Worm (Caenorhabditis elegans): ENCODE measurements around the gene C08F11.17.
A peak's percentile ranks its signal among the peaks of the same experiment; 100 is the strongest.

Gene C08F11.17

DNA sequence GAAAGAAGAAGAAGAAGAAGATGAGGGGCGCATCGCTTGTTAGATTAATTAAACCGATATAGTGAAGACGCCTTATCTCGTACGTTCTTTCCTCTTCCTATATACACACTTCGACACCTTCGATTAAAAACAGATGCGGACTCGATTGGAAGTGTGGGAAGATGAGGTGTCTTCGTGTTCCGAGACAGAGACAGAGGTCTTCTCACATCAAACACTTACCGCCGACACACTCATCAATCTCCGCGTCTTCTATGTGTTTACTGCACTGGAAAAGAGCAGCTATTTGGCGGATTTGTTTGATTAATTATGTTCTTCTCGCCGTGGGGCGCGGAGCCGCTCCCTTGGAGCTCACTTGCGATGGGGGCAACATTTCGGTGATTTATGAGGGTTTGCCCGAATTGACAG, 49.2 kb upstream of the C08F11.17 start (continued):
- TF ChIP-seq vab-15 (tag; optimal IDR thresholded peaks at IDR 0.05) (no peak), isw-1 (GFP tag; IDR thresholded peaks at IDR 0.05) (no peak), nhr-85 (tag) (peak; percentile 74), lin-35 (GFP tag; optimal IDR thresholded peaks at IDR 0.05) (no peak), swsn-7 (tag; optimal IDR thresholded peaks at IDR 0.05) (peak; percentile 7), pax-3 (tag; optimal IDR thresholded peaks at IDR 0.05) (no peak), egl-27 (tag; optimal IDR thresholded peaks at IDR 0.05) (peak in 1 of 2 experiments; percentile 39), alr-1 (tag; optimal IDR thresholded peaks at IDR 0.05; ENCODE audit: borderline replicate concordance) (no peak), dsc-1 (tag; optimal IDR thresholded peaks at IDR 0.05) (peak; percentile 93), nhr-28 (tag; optimal IDR thresholded peaks at IDR 0.05) (no peak), ztf-4 (tag; optimal IDR thresholded peaks at IDR 0.05) (no peak), lin-39 (tag; optimal IDR thresholded peaks at IDR 0.05) (peak; percentile 83), pag-3 (tag; optimal IDR thresholded peaks at IDR 0.05; ENCODE audit: borderline replicate concordance, insufficient read depth) (peak; percentile 6), fos-1 (tag; optimal IDR thresholded peaks at IDR 0.05) (no peak), sptf-1 (tag; optimal IDR thresholded peaks at IDR 0.05) (no peak), unc-62 (GFP tag; optimal IDR thresholded peaks at IDR 0.05) (no peak), tlp-1 (tag; optimal IDR thresholded peaks at IDR 0.05) (no peak), snpc-4 (tag; optimal IDR thresholded peaks at IDR 0.05) (no peak), ets-5 (GFP tag; IDR thresholded peaks at IDR 0.05) (no peak), dpl-1 (GFP tag; optimal IDR thresholded peaks at IDR 0.05) (no peak), zip-4 (GFP tag; optimal IDR thresholded peaks at IDR 0.05) (no peak), unc-130 (tag; optimal IDR thresholded peaks at IDR 0.05) (no peak), sox-4 (tag; optimal IDR thresholded peaks at IDR 0.05) (no peak), elt-3 (tag; optimal IDR thresholded peaks at IDR 0.05) (no peak), nhr-84 (tag; optimal IDR thresholded peaks at IDR 0.05) (no peak), irx-1 (tag; optimal IDR thresholded peaks at IDR 0.05) (peak; percentile 30), efl-3 (GFP tag; optimal IDR thresholded peaks at IDR 0.05) (no peak), elt-2 (tag; optimal IDR thresholded peaks at IDR 0.05) (no peak), lin-15B (tag; optimal IDR thresholded peaks at IDR 0.05) (no peak), fkh-8 (tag; optimal IDR thresholded peaks at IDR 0.05) (no peak), nhr-20 (tag; optimal IDR thresholded peaks at IDR 0.05) (no peak), lin-13 (GFP tag; optimal IDR thresholded peaks at IDR 0.05) (no peak), nhr-12 (tag; optimal IDR thresholded peaks at IDR 0.05) (no peak)

DNA sequence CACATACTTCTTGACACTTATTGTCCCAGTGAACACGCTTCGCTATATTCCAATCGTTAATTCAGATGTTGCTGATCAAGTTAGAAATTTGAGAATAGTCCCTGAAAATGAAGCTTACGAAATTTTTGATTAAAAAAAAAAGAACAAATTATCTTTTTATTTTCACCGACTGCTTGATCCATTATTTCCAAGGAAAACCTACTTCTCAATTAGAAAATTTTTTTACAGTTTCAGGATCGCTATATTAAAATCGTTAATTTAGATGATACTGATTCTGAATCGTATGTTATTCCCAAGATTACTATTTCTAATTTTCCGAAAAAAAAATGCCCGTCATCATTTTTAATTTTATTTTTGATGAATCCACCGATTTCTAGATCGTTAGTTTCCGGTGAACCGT, 48.5 kb upstream of the C08F11.17 start, which contains the start of gene T23G4.127:
Gene T23G4.127 (minus strand): TSS at position 101 of the 400 bp plus-strand sequence.
- no peak for TF ChIP-seq tbx-2 (tag; optimal IDR thresholded peaks at IDR 0.05)
- TF ChIP-seq ets-5 (GFP tag; IDR thresholded peaks at IDR 0.05), result no peak
- TF ChIP-seq blmp-1 (tag; optimal IDR thresholded peaks at IDR 0.05), result no peak
- TF ChIP-seq nhr-84 (tag; optimal IDR thresholded peaks at IDR 0.05), result no peak

DNA sequence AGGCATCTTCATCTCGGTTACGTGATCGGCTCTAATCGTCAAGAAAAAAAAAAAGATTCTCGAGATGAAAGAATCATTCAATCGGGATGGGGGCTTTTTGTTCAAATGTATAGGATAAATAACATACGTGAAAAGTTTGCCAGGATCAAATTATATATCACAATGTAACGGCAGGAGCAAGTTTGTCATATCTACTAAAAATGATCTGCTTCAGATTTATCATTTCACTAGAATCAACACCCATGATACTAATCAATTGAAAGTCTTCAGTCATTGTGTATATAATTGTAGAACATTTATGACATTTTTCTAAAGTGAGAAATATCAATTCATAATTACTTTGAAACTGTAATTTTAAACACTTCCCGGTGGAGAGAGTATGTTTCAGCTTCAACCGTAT, 46.8 kb upstream of the C08F11.17 start:
- peak; percentile 42 for TF ChIP-seq dsc-1 (tag; optimal IDR thresholded peaks at IDR 0.05)
- TF ChIP-seq blmp-1 (tag; optimal IDR thresholded peaks at IDR 0.05), result no peak
- peak; percentile 45 for TF ChIP-seq rnt-1 (tag; optimal IDR thresholded peaks at IDR 0.05)
- TF ChIP-seq egl-27 (tag; optimal IDR thresholded peaks at IDR 0.05), result no peak
- no peak for TF ChIP-seq ama-1 (optimal IDR thresholded peaks at IDR 0.05)
- TF ChIP-seq nhr-77 (tag; optimal IDR thresholded peaks at IDR 0.05), result no peak
- no peak for TF ChIP-seq pax-3 (tag; optimal IDR thresholded peaks at IDR 0.05)
- no peak for TF ChIP-seq mab-9 (GFP tag; IDR thresholded peaks at IDR 0.05)
- TF ChIP-seq elt-2 (tag; optimal IDR thresholded peaks at IDR 0.05), result no peak
- TF ChIP-seq ceh-82 (tag; optimal IDR thresholded peaks at IDR 0.05), result no peak
- TF ChIP-seq lin-13 (GFP tag; optimal IDR thresholded peaks at IDR 0.05), result no peak
- no peak for TF ChIP-seq egl-13 (tag; optimal IDR thresholded peaks at IDR 0.05)
